Fruit fly (Drosophila melanogaster): ENCODE measurements around the gene CG31687.

DNA sequence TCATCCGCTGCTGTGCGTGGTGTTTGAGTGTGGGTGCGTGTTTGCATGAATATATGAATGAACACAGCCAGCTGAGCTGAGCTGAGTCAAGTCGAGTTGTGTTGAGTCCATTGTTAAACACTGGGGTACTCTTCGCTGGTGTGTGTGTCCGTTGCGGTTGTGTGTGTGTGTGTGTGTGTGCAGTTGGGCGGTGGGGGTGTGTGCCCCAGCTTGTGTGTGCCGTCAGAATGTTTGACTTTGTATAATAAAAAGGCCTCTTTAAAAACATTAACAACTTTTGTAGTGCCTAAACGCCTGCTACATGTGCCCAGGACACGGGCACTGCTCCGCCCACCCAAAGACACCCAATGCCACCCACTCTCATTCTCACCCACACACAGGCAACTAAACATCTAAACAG lies 11.6 kb upstream of the CG31687 start:
- no peak for TF ChIP-seq cnc (optimal IDR thresholded peaks at IDR 0.05)
- no peak for TF ChIP-seq cic (GFP tag; optimal IDR thresholded peaks at IDR 0.05)
- no peak for TF ChIP-seq CG11617 (GFP tag; optimal IDR thresholded peaks at IDR 0.05)
- TF ChIP-seq CG12768 (GFP tag; optimal IDR thresholded peaks at IDR 0.05), result no peak
- TF ChIP-seq Mnt (GFP tag; optimal IDR thresholded peaks at IDR 0.05), result no peak
- TF ChIP-seq Hr96 (GFP tag; optimal IDR thresholded peaks at IDR 0.05), result no peak
- no peak for TF ChIP-seq CG5204 (GFP tag; optimal IDR thresholded peaks at IDR 0.05)
- TF ChIP-seq kay (GFP tag; ENCODE audit: borderline replicate concordance), result no peak
